Worm (Caenorhabditis elegans) whole organism, L4 larva: ENCODE measurements around the gene pes-9.

Experiments used
- daf-8 ChIP-seq: fragments of 200-800 bp; sonication (Bioruptor generic); IDR thresholded peaks from 2 replicates; pipeline ENCODE4 v1.3.6; 2022; ENCODE audit warnings: missing genetic modification characterization, missing compliant biosample characterization
- ztf-7 ChIP-seq: fragments of 150-350 bp; optimal IDR thresholded peaks from 2 replicates; lab custom pipeline; 2014; ENCODE audit warnings: missing biosample characterization, missing genetic modification characterization

DNA sequence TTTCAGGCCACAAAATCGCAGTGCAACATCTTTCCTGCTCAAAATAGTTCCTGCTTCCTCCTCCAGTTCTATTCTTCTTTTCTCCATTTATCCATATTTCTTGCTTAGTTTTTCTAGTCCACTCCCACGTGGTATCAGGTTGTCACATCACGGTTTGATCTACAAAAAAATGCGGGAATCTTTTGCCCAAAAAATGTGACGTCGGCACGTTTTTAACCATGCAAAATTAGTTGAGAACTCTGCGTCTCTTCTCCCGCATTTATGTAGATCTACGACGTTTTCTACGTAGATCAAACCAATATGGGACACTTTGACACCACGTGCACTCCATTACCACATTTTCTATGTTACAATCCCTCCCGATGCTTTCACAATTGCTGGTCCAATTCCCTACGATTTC is 45.2 kb upstream of the pes-9 start:
- TF ChIP-seq daf-8 (GFP tag; lab: Robert Waterston, UW) (no peak), ztf-7 (tag; lab: Kevin White, UChicago) (no peak)
